Worm (Caenorhabditis elegans) whole organism, L2 larva: Measurements from ENCODE around the gene F20D6.10.

Experiments
- C34F6.9 ChIP-seq: fragments of 150-350 bp; optimal IDR thresholded peaks from 2 replicates; lab custom pipeline; 2014; ENCODE audit warnings: missing biosample characterization, missing genetic modification characterization
- egl-27 ChIP-seq: sonication (generic microtip); optimal IDR thresholded peaks from 3 replicates; lab custom pipeline; 2017; ENCODE audit warnings: missing biosample characterization, missing genetic modification reagents, missing genetic modification characterization
- elt-3 ChIP-seq: sonication (generic microtip); optimal IDR thresholded peaks from 2 replicates; lab custom pipeline; 2017; ENCODE audit warnings: missing biosample characterization, missing genetic modification characterization
- lin-39 ChIP-seq: fragments of 150-350 bp; optimal IDR thresholded peaks from 2 replicates; lab custom pipeline; 2014; ENCODE audit warnings: missing biosample characterization, missing genetic modification reagents, missing genetic modification characterization
- zag-1 ChIP-seq: fragments of 150-350 bp; optimal IDR thresholded peaks from 2 replicates; lab custom pipeline; 2014; ENCODE audit warnings: missing biosample characterization, missing genetic modification characterization

- TF ChIP-seq lin-39 (tag; lab: Kevin White, UChicago): no peak
- TF ChIP-seq egl-27 (tag; lab: Kevin White, UChicago): no peak
- no peak for TF ChIP-seq elt-3 (tag; lab: Kevin White, UChicago)
- TF ChIP-seq zag-1 (tag; lab: Kevin White, UChicago): no peak
- no peak for TF ChIP-seq C34F6.9 (tag; lab: Kevin White, UChicago)
Measured at ce11 chrV:8212816-8213215, 17.1 kb upstream of the F20D6.10 start.
